Fruit fly (Drosophila melanogaster): Measurements from ENCODE around the gene CG34427.

- TF ChIP-seq GATAd (GFP tag; optimal IDR thresholded peaks at IDR 0.05) (no peak), lola (GFP tag; optimal IDR thresholded peaks at IDR 0.05) (no peak), CrebA (GFP tag; optimal IDR thresholded peaks at IDR 0.05; ENCODE audit: borderline replicate concordance) (no peak)
Measured at dm6 chr3L:8763037-8763454, 41.5 kb upstream of the CG34427 start.

All from whole organism, wandering third instar larva.